Worm (Caenorhabditis elegans) whole organism, dauer: ENCODE data around the gene F58B3.4.

Experiments used
- unc-62 ChIP-seq: sonication (generic microtip); optimal IDR thresholded peaks from 2 replicates; lab custom pipeline; 2017; ENCODE audit warnings: missing biosample characterization, missing genetic modification reagents, missing genetic modification characterization

F58B3.4 gene

DNA sequence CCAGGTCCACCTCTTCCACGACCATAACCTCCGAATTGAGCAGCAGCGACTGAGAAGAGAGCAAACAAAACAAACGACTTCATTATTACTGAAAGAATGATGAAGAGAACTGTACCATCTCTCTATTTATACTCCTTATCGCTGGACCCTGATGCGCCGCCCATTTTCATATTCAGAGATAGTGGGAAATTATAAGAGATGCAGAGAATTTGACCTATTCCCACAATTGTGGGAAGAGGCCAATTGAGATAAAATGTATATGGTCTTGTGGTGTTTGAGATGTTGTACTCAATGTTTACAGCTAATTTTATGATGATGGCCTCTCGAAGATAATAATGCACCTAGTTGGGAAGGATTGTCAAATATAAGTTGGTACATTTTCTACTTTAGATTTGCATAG lies 9.3 kb upstream of the F58B3.4 start, which contains the start of gene ttr-50:
Gene ttr-50, minus strand, starts transcription at position 101 of the 400 bp plus-strand sequence.
- no peak for TF ChIP-seq unc-62 (GFP tag; lab: Kevin White, UChicago)

DNA sequence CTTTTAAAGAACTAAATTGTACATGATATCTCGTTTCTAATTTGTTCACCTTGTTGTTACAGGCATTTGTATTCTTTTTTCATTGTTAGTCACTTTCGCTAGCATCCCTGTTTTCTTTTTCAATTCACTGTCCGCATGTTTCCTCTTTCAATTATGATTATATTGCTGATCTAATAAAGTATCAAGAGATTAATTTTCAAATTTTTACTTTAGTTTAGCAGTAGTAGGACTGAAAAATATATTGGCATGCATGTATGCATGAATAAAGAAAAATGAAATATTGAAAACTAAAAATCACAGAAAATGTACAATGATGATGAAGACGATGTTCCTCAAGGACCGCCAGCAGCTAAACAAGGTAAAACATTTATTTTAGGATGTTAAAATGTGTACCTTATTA lies 6.4 kb upstream of the F58B3.4 start, which contains the start of gene rbm-17:
Gene rbm-17, plus strand, starts transcription at position 301 of the 400 bp plus-strand sequence.
- no peak for TF ChIP-seq unc-62 (GFP tag; lab: Kevin White, UChicago)

- no peak for TF ChIP-seq unc-62 (GFP tag; lab: Kevin White, UChicago)
Measured at ce11 chrIV:11636409-11636723, 4.7 kb upstream of the F58B3.4 start, which contains the start of gene F58B3.6. F58B3.6 (plus strand) TSS chrIV:11636648.

ce11 chrIV:11635437-11636408 lies 4.1 kb upstream of the F58B3.4 start, which contains the start of gene mars-1:
mars-1 (minus strand) TSS chrIV:11635487.
- no peak for TF ChIP-seq unc-62 (GFP tag; lab: Kevin White, UChicago)

ce11 chrIV:11627847-11628246 lies 3.8 kb downstream of the F58B3.4 start, which contains the start of gene lys-6:
lys-6 (minus strand) TSS chrIV:11627947.
- TF ChIP-seq unc-62 (GFP tag; lab: Kevin White, UChicago), result no peak

DNA sequence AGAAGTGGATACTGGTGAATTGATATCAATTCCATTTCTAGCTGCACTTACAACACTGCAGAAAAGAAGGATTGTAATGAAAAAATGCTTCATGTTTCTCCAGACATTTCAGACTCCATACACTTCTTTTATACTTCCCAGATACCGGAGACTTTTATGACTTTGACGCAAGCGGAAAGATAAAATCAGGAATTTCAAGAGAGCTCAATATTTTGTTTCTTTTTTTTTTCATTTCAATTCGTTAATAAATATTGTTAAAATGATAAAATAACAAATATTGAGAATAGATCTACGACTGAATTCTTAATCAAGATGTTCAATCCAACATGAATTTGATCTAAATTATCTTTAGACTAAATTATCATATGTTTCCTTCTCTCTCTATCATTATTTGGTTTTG lies 6.2 kb downstream of the F58B3.4 start, which contains the start of gene lys-5:
Gene lys-5, minus strand, starts transcription at position 101 of the 400 bp plus-strand sequence.
- no peak for TF ChIP-seq unc-62 (GFP tag; lab: Kevin White, UChicago)

DNA sequence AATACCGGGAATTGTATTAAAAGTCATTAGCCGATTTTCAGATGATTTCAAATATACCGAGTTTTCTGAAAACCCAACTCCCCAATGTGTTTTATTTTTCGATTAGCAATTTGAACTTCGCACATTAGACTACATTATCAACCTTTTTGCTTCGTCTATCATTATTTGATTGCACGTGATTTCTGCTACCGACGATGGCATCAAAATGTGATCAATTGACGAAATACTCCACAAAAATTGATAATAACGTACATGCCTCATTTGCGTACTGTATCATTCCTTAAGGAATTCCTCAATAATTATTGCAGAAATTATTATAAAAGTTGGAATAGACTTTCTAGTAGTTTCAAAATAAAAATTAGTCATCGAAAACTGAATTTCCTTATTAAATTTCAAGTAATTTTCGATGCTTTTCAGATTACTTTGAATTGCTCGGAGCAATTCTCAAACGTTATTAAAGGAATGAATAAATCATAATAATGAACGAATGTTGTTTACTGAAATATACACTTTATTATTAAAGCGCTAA lies 7.8 kb downstream of the F58B3.4 start:
- TF ChIP-seq unc-62 (GFP tag; lab: Kevin White, UChicago), result no peak

ce11 chrIV:11623060-11623459 lies 8.6 kb downstream of the F58B3.4 start, which contains the start of gene lys-4:
lys-4 (minus strand) TSS chrIV:11623174.
- TF ChIP-seq unc-62 (GFP tag; lab: Kevin White, UChicago), result no peak

- TF ChIP-seq unc-62 (GFP tag; lab: Kevin White, UChicago), result no peak
Measured at ce11 chrIV:11622336-11622735, 9.3 kb downstream of the F58B3.4 start.

ce11 chrIV:11620909-11621308 lies 10.7 kb downstream of the F58B3.4 start, which contains the start of gene dsl-5:
dsl-5 (minus strand) TSS chrIV:11621009.
- no peak for TF ChIP-seq unc-62 (GFP tag; lab: Kevin White, UChicago)

DNA sequence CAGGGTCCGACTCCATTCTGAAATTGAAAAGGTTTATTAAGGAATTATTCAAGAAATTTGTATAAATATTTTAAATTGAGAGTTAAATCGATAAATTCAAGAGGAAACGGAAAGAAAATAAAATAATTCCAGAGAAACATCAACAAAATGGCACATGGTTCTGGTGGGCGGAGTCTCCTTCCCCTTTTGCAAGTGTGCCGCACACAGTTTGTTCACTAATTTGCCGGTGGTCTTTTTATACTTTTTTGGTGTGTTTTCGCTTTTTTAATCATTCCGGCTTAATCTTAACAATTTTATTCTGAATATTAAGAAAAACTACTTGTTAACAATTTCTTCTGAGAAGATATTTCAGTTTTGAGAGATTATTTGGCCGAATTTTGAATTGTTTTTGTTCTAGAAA lies 26.7 kb downstream of the F58B3.4 start, which contains the start of the genes ragc-1 and Y24F12A.1:
Gene ragc-1, minus strand, starts transcription at position 25 of the 400 bp plus-strand sequence.
Gene Y24F12A.1, plus strand, starts transcription at position 346 of the 400 bp plus-strand sequence.
- TF ChIP-seq unc-62 (GFP tag; lab: Kevin White, UChicago), result no peak

- TF ChIP-seq unc-62 (GFP tag; lab: Kevin White, UChicago), result no peak
Measured at ce11 chrIV:11603265-11603840, 28.3 kb downstream of the F58B3.4 start.

ce11 chrIV:11602498-11603068 lies 29.1 kb downstream of the F58B3.4 start, which contains the start of gene rps-11:
rps-11 (plus strand) TSS chrIV:11602641.
- no peak for TF ChIP-seq unc-62 (GFP tag; lab: Kevin White, UChicago)

DNA sequence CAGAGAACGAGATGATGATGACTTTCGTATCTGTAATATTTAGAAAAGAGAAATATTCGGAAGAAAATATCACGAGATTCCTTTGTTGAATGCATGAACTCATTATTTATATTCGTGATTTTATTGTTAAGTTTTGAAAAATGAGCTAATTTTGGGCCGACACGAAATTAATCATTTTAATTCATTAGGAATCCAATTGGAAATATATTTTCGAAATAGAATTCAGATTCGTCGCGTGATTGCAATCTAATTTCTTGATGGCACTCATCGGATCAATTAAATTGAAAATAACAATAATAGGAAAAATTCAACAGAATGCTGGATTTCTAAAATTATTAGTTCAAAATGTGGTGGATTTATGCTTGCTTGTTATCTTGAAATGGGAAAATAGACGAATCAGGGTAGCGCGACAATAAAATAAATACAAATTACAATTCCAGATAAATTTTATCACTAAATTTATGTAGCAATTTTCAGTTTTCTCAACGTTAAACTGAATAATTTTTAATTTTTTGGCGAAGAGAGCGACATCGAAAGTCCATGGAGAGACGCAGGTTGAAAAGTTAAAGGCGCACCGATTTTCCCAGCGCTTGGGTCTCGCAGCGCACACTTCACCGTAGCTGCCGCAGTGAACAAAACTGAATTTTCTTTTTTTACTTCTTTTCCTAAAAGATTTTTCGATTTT lies 29.8 kb downstream of the F58B3.4 start:
- no peak for TF ChIP-seq unc-62 (GFP tag; lab: Kevin White, UChicago)

- no peak for TF ChIP-seq unc-62 (GFP tag; lab: Kevin White, UChicago)
Measured at ce11 chrIV:11599717-11600116, 31.9 kb downstream of the F58B3.4 start.
